Fruit fly (Drosophila melanogaster): Measurements from ENCODE around the gene CG6144.

CG6144 gene

DNA sequence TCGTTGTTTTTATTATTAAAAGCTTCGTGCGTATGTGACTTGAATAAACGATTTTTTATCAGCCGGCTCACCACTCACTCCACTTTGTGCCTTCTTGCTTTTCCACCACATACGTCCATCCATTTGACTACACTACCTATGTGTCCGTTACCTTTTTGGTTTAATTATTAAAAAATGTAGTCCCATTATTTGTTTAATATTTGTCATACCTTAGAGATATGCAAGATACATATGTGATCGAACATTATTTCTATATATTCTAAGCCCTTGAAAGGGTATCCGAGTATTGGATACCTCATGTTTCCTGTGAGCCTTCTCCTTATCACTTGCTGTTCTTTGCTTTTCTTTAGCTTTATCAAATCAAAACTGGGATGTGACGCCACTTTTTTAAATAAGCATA lies 30.7 kb downstream of the CG6144 start (continued):
- no peak for TF ChIP-seq Kr (GFP tag; optimal IDR thresholded peaks at IDR 0.05)
- peak; percentile 44; the same call in 1 of the 2 replicates for TF ChIP-seq CG11247 (GFP tag; IDR thresholded peaks at IDR 0.05)
- peak; percentile 64 for TF ChIP-seq cwo (GFP tag; optimal IDR thresholded peaks at IDR 0.05)
- no peak; the same call in 1 of the 2 replicates for TF ChIP-seq Rx (GFP tag; IDR thresholded peaks at IDR 0.05)
- peak; percentile 76 for TF ChIP-seq Fer3 (tag; optimal IDR thresholded peaks at IDR 0.05)
- TF ChIP-seq emc (GFP tag; optimal IDR thresholded peaks at IDR 0.05) = no peak
- TF ChIP-seq CG42726 (GFP tag; IDR thresholded peaks at IDR 0.05; ENCODE audit: partially characterized antibody) = no peak
- no peak for TF ChIP-seq CG9797 (GFP tag; optimal IDR thresholded peaks at IDR 0.05)
- peak; percentile 74 for TF ChIP-seq CG17359 (tag; optimal IDR thresholded peaks at IDR 0.05)
- no peak for TF ChIP-seq ems (GFP tag; optimal IDR thresholded peaks at IDR 0.05)
- peak; percentile 29 for TF ChIP-seq fd96Cb (tag; optimal IDR thresholded peaks at IDR 0.05)
- TF ChIP-seq CG3995 (GFP tag; optimal IDR thresholded peaks at IDR 0.05) = no peak
- TF ChIP-seq Scr (GFP tag; IDR thresholded peaks at IDR 0.05; ENCODE audit: partially characterized antibody) = no peak
- TF ChIP-seq pita (GFP tag; optimal IDR thresholded peaks at IDR 0.05) = no peak
- no peak for TF ChIP-seq CG9437 (GFP tag; optimal IDR thresholded peaks at IDR 0.05)
- TF ChIP-seq br (optimal IDR thresholded peaks at IDR 0.05) = no peak
- TF ChIP-seq vnd (GFP tag; IDR thresholded peaks at IDR 0.05; ENCODE audit: partially characterized antibody) = no peak
- TF ChIP-seq slou (GFP tag; optimal IDR thresholded peaks at IDR 0.05) = no peak
- TF ChIP-seq pb (GFP tag; optimal IDR thresholded peaks at IDR 0.05) = no peak
- TF ChIP-seq danr (GFP tag; IDR thresholded peaks at IDR 0.05) = peak; percentile 57; the same call in 1 of the 2 replicates
- peak; percentile 47 for TF ChIP-seq CG12071 (GFP tag; optimal IDR thresholded peaks at IDR 0.05)
- no peak for TF ChIP-seq repo (GFP tag; optimal IDR thresholded peaks at IDR 0.05)
- TF ChIP-seq CG11093 (GFP tag; IDR thresholded peaks at IDR 0.05) = peak; percentile 41; the same call in 1 of the 3 replicates
- no peak for TF ChIP-seq jing (GFP tag; optimal IDR thresholded peaks at IDR 0.05)
- peak; percentile 30; the same call in 1 of the 2 replicates for TF ChIP-seq MBD-R2 (GFP tag; IDR thresholded peaks at IDR 0.05)
- TF ChIP-seq grau (tag; optimal IDR thresholded peaks at IDR 0.05) = peak; percentile 71
- no peak for TF ChIP-seq pzg (GFP tag; optimal IDR thresholded peaks at IDR 0.05)
- TF ChIP-seq odd (GFP tag; optimal IDR thresholded peaks at IDR 0.05) = peak; percentile 14
- TF ChIP-seq Oaz (GFP tag; IDR thresholded peaks at IDR 0.05) = peak; percentile 73
- TF ChIP-seq D19B (GFP tag; optimal IDR thresholded peaks at IDR 0.05) = peak; percentile 49
- peak; percentile 45 for TF ChIP-seq CG10147 (GFP tag; optimal IDR thresholded peaks at IDR 0.05)
- 0 out of 2 replicates have a peak, but pooled peaks have one; percentile 7 for TF ChIP-seq crol (GFP tag; IDR thresholded peaks at IDR 0.05)
- no peak for TF ChIP-seq mirr (GFP tag; optimal IDR thresholded peaks at IDR 0.05)
- no peak for TF ChIP-seq az2 (GFP tag; optimal IDR thresholded peaks at IDR 0.05)
- peak; percentile 47 for TF ChIP-seq phol (tag; optimal IDR thresholded peaks at IDR 0.05)
- no peak for TF ChIP-seq hkb (optimal IDR thresholded peaks at IDR 0.05)
- peak; percentile 73 for TF ChIP-seq hkb (GFP tag; IDR thresholded peaks at IDR 0.05)
- TF ChIP-seq z (GFP tag; IDR thresholded peaks at IDR 0.05) = no peak
- TF ChIP-seq CG8924 (tag; optimal IDR thresholded peaks at IDR 0.05) = peak; percentile 64
- TF ChIP-seq NfI (GFP tag; optimal IDR thresholded peaks at IDR 0.05) = peak; percentile 59
- TF ChIP-seq CG5953 (GFP tag; IDR thresholded peaks at IDR 0.05) = 0 out of 2 replicates have a peak, but pooled peaks have one; percentile 26
- TF ChIP-seq CG1024 (GFP tag; IDR thresholded peaks at IDR 0.05) = no peak
- no peak for TF ChIP-seq eyg (GFP tag; optimal IDR thresholded peaks at IDR 0.05)
- peak; percentile 8 for TF ChIP-seq CG1602 (GFP tag; optimal IDR thresholded peaks at IDR 0.05)
- peak; percentile 43 for TF ChIP-seq CG10979 (tag; optimal IDR thresholded peaks at IDR 0.05)
- no peak for TF ChIP-seq CG10462 (GFP tag; optimal IDR thresholded peaks at IDR 0.05)
- no peak for TF ChIP-seq sna (GFP tag; IDR thresholded peaks at IDR 0.05; ENCODE audit: partially characterized antibody)
- no peak for TF ChIP-seq hb (GFP tag; IDR thresholded peaks at IDR 0.05; ENCODE audit: partially characterized antibody)
- no peak for TF ChIP-seq ftz-f1 (GFP tag; optimal IDR thresholded peaks at IDR 0.05)
- peak; percentile 71 for TF ChIP-seq esg (GFP tag; conservative IDR thresholded peaks at IDR 0.05)
- TF ChIP-seq CG9727 (GFP tag; optimal IDR thresholded peaks at IDR 0.05) = peak; percentile 43
- TF ChIP-seq ind (GFP tag; optimal IDR thresholded peaks at IDR 0.05) = peak; percentile 60

All from whole organism, embryonic.